Fruit fly (Drosophila melanogaster) whole organism, embryonic: ENCODE results near the gene Tehao.

Source experiments
- Ada2b ChIP-seq: fragments of 200-800 bp; sonication (Bioruptor generic); IDR thresholded peaks from 2 replicates; pipeline ENCODE4 v1.3.6; 2022; ENCODE audit warnings: missing biosample characterization, missing genetic modification characterization
- Adf1 ChIP-seq: fragments of 200-800 bp; sonication (Bioruptor generic); IDR thresholded peaks from 2 replicates; pipeline ENCODE4 v1.3.6; 2022; ENCODE audit warnings: missing biosample characterization, missing genetic modification characterization
- Antp ChIP-seq: fragments of 200-800 bp; sonication (Bioruptor generic); optimal IDR thresholded peaks from 3 replicates; lab custom pipeline; 2016; ENCODE audit warnings: missing biosample characterization, missing genetic modification characterization
- CG10366 ChIP-seq: fragments of 200-800 bp; sonication (Bioruptor generic); IDR thresholded peaks from 2 replicates; pipeline ENCODE4 v1.3.6; 2022; ENCODE audit warnings: missing biosample characterization, missing genetic modification characterization
- CG11723 ChIP-seq: fragments of 200-800 bp; sonication (Bioruptor generic); optimal IDR thresholded peaks from 2 replicates; lab custom pipeline; 2017; ENCODE audit warnings: missing biosample characterization, mild to moderate bottlenecking, missing genetic modification characterization
- CG12391 ChIP-seq: fragments of 200-800 bp; sonication (Bioruptor generic); optimal IDR thresholded peaks from 3 replicates; lab custom pipeline; 2018; ENCODE audit warnings: missing biosample characterization, mild to moderate bottlenecking, missing genetic modification characterization, moderate library complexity
- CG17361 ChIP-seq: fragments of 200-800 bp; sonication (Bioruptor generic); IDR thresholded peaks from 3 replicates; pipeline ENCODE4 v1.3.6; 2022; ENCODE audit warnings: missing biosample characterization, missing genetic modification characterization
- CG30403 ChIP-seq: fragments of 200-800 bp; sonication (Bioruptor generic); optimal IDR thresholded peaks from 3 replicates; lab custom pipeline; 2016; ENCODE audit warnings: missing biosample characterization, missing genetic modification characterization
- CG34224 ChIP-seq: fragments of 200-800 bp; sonication (Bioruptor generic); IDR thresholded peaks from 3 replicates; pipeline ENCODE4 v1.3.6; 2022; ENCODE audit warnings: missing biosample characterization, missing genetic modification characterization; ENCODE audit not compliant: partially characterized antibody
- CG3726 ChIP-seq: fragments of 200-800 bp; sonication (Bioruptor generic); IDR thresholded peaks from 3 replicates; pipeline ENCODE4, ENCODE4 v1.3.6; 2022; ENCODE audit warnings: missing biosample characterization, missing genetic modification characterization
- CG3995 ChIP-seq: fragments of 200-800 bp; sonication (Bioruptor generic); optimal IDR thresholded peaks from 3 replicates; lab custom pipeline; 2016; ENCODE audit warnings: missing biosample characterization, missing genetic modification characterization
- CG4360 ChIP-seq: fragments of 200-800 bp; sonication (Bioruptor generic); IDR thresholded peaks from 2 replicates; pipeline ENCODE4 v1.3.6; 2022; ENCODE audit warnings: missing biosample characterization, missing genetic modification characterization
- CG6813 ChIP-seq: fragments of 200-800 bp; sonication (Bioruptor generic); optimal IDR thresholded peaks from 2 replicates; lab custom pipeline; 2017; ENCODE audit warnings: missing biosample characterization, missing genetic modification characterization, mild to moderate bottlenecking, moderate library complexity, missing genetic modification reagents
- CG7271 ChIP-seq: fragments of 200-800 bp; sonication (Bioruptor generic); optimal IDR thresholded peaks from 2 replicates; lab custom pipeline; 2018; ENCODE audit warnings: missing biosample characterization, mild to moderate bottlenecking, missing genetic modification characterization, moderate library complexity
- CG7556 ChIP-seq: fragments of 200-800 bp; sonication (Bioruptor generic); optimal IDR thresholded peaks from 2 replicates; lab custom pipeline; 2017; ENCODE audit warnings: missing biosample characterization, mild to moderate bottlenecking, missing genetic modification characterization
- CG7745 ChIP-seq: fragments of 200-800 bp; sonication (Bioruptor generic); optimal IDR thresholded peaks from 2 replicates; lab custom pipeline; 2018; ENCODE audit warnings: missing biosample characterization, mild to moderate bottlenecking, missing genetic modification characterization, moderate library complexity
- CG9609 ChIP-seq: fragments of 200-800 bp; sonication (Bioruptor generic); optimal IDR thresholded peaks from 3 replicates; lab custom pipeline; 2016; ENCODE audit warnings: missing biosample characterization, missing genetic modification characterization
- CG9817 ChIP-seq: fragments of 200-800 bp; sonication (Bioruptor generic); optimal IDR thresholded peaks from 2 replicates; lab custom pipeline; 2018; ENCODE audit warnings: missing biosample characterization, mild to moderate bottlenecking, missing genetic modification characterization, moderate library complexity
- CrebB ChIP-seq: fragments of 200-800 bp; sonication (Bioruptor generic); optimal IDR thresholded peaks from 3 replicates; lab custom pipeline; 2018; ENCODE audit warnings: missing biosample characterization, mild to moderate bottlenecking, missing genetic modification characterization
- Dp ChIP-seq: fragments of 200-800 bp; sonication (Bioruptor generic); optimal IDR thresholded peaks from 2 replicates; lab custom pipeline; 2018; ENCODE audit warnings: missing biosample characterization, mild to moderate bottlenecking, missing genetic modification characterization, moderate library complexity
- E2f2 ChIP-seq: fragments of 200-800 bp; sonication (Bioruptor generic); IDR thresholded peaks from 2 replicates; pipeline ENCODE4 v1.3.6; 2022; ENCODE audit warnings: missing biosample characterization, missing genetic modification characterization
- MBD-R2 ChIP-seq: fragments of 200-800 bp; sonication (Bioruptor generic); IDR thresholded peaks from 2 replicates; pipeline ENCODE4 v1.3.6; 2022; ENCODE audit warnings: missing biosample characterization, missing genetic modification characterization
- Meics ChIP-seq: fragments of 200-800 bp; sonication (Bioruptor generic); optimal IDR thresholded peaks from 2 replicates; lab custom pipeline; 2017; ENCODE audit warnings: missing biosample characterization, mild to moderate bottlenecking, missing genetic modification characterization
- Ravus ChIP-seq: fragments of 200-800 bp; sonication (Bioruptor generic); IDR thresholded peaks from 2 replicates; pipeline ENCODE4 v1.3.6; 2022; ENCODE audit warnings: missing biosample characterization, missing genetic modification characterization
- Sin3A ChIP-seq: fragments of >200 bp; optimal IDR thresholded peaks from 2 replicates; lab custom pipeline; 2018
- Six4 ChIP-seq: fragments of 200-800 bp; sonication (Bioruptor generic); optimal IDR thresholded peaks from 2 replicates; lab custom pipeline; 2016; ENCODE audit warnings: missing biosample characterization, missing genetic modification characterization
- Sry-β ChIP-seq: fragments of 200-800 bp; sonication (Bioruptor generic); optimal IDR thresholded peaks from 2 replicates; lab custom pipeline; 2018; ENCODE audit warnings: missing biosample characterization, mild to moderate bottlenecking, missing genetic modification characterization, moderate library complexity
- TFAM ChIP-seq: fragments of 200-800 bp; sonication (Bioruptor generic); optimal IDR thresholded peaks from 2 replicates; lab custom pipeline; 2017; ENCODE audit warnings: missing biosample characterization, missing genetic modification characterization, inconsistent platforms
- Xrp1 ChIP-seq: fragments of 200-800 bp; sonication (Bioruptor generic); IDR thresholded peaks from 2 replicates; pipeline ENCODE4 v1.3.6; 2022; ENCODE audit warnings: missing biosample characterization, missing genetic modification characterization
- ash1 ChIP-seq: fragments of 200-800 bp; sonication (Bioruptor generic); optimal IDR thresholded peaks from 2 replicates; lab custom pipeline; 2018; ENCODE audit warnings: missing biosample characterization, mild to moderate bottlenecking, missing genetic modification characterization
- bbx ChIP-seq: fragments of 200-800 bp; sonication (Bioruptor generic); IDR thresholded peaks from 2 replicates; pipeline ENCODE4 v1.3.6; 2022; ENCODE audit warnings: missing biosample characterization, missing genetic modification characterization; ENCODE audit not compliant: partially characterized antibody
- bigmax ChIP-seq: fragments of 200-800 bp; sonication (Bioruptor generic); optimal IDR thresholded peaks from 2 replicates; lab custom pipeline; 2018; ENCODE audit warnings: missing biosample characterization, mild to moderate bottlenecking, missing genetic modification characterization
- cad ChIP-seq: fragments of >200 bp; optimal IDR thresholded peaks from 2 replicates; lab custom pipeline; 2017; ENCODE audit warnings: missing biosample characterization, missing genetic modification characterization
- cas ChIP-seq: fragments of 200-800 bp; sonication (Bioruptor generic); IDR thresholded peaks from 2 replicates; pipeline ENCODE4 v1.3.6; 2022; ENCODE audit warnings: missing biosample characterization, missing genetic modification characterization
- ci ChIP-seq: fragments of 200-800 bp; sonication (Bioruptor generic); IDR thresholded peaks from 3 replicates; pipeline ENCODE4 v1.3.6; 2022; ENCODE audit warnings: missing biosample characterization, missing genetic modification characterization
- crc ChIP-seq: fragments of 200-800 bp; sonication (Bioruptor generic); optimal IDR thresholded peaks from 2 replicates; lab custom pipeline; 2016; ENCODE audit warnings: missing biosample characterization, missing genetic modification characterization
- disco-r ChIP-seq: fragments of 200-800 bp; sonication (Bioruptor generic); optimal IDR thresholded peaks from 2 replicates; lab custom pipeline; 2016; ENCODE audit warnings: missing biosample characterization, missing genetic modification characterization
- ftz-f1 ChIP-seq: fragments of 200-800 bp; sonication (Bioruptor generic); optimal IDR thresholded peaks from 2 replicates; lab custom pipeline; 2016; ENCODE audit warnings: missing biosample characterization, missing genetic modification characterization
- gro ChIP-seq: fragments of 200-800 bp; sonication (Bioruptor generic); optimal IDR thresholded peaks from 2 replicates; lab custom pipeline; 2016; ENCODE audit warnings: missing biosample characterization, missing genetic modification characterization
- h ChIP-seq: fragments of >200 bp; optimal IDR thresholded peaks from 2 replicates; lab custom pipeline; 2017
- inv ChIP-seq: fragments of 200-800 bp; sonication (Bioruptor generic); IDR thresholded peaks from 2 replicates; pipeline ENCODE4 v1.3.6; 2022; ENCODE audit warnings: missing biosample characterization, missing genetic modification characterization; ENCODE audit not compliant: partially characterized antibody
- luna ChIP-seq: fragments of 200-800 bp; sonication (Bioruptor generic); optimal IDR thresholded peaks from 2 replicates; lab custom pipeline; 2016; ENCODE audit warnings: missing biosample characterization, missing genetic modification characterization
- pan ChIP-seq, 4 experiments: fragments of >200 bp in 3 of 4; fragments of 200-800 bp in 1 of 4; sonication (Bioruptor generic) in 1 of 4; optimal IDR thresholded peaks in 3 of 4; IDR thresholded peaks in 1 of 4; 2 replicates each; pipeline versions ENCODE4 v1.3.6 to Lab custom; 2017 to 2022; ENCODE audit warnings: missing biosample characterization in 2 of 4, missing genetic modification characterization in 2 of 4, mixed read lengths in 1 of 4
- salm ChIP-seq: fragments of 200-800 bp; sonication (Bioruptor generic); optimal IDR thresholded peaks from 2 replicates; lab custom pipeline; 2018; ENCODE audit warnings: missing biosample characterization, mild to moderate bottlenecking, missing genetic modification characterization
- sens-2 ChIP-seq: fragments of 200-800 bp; sonication (Bioruptor generic); IDR thresholded peaks from 2 replicates; pipeline ENCODE4 v1.3.6; 2022; ENCODE audit warnings: missing biosample characterization, missing genetic modification characterization
- sima ChIP-seq: fragments of 200-800 bp; sonication (Bioruptor generic); optimal IDR thresholded peaks from 2 replicates; lab custom pipeline; 2016; ENCODE audit warnings: missing biosample characterization, missing genetic modification characterization
- slp2 ChIP-seq: fragments of 200-800 bp; sonication (Bioruptor generic); optimal IDR thresholded peaks from 2 replicates; lab custom pipeline; 2016; ENCODE audit warnings: missing biosample characterization, missing genetic modification characterization
- sqz ChIP-seq: fragments of 200-800 bp; sonication (Bioruptor generic); optimal IDR thresholded peaks from 3 replicates; lab custom pipeline; 2018; ENCODE audit warnings: missing biosample characterization, mild to moderate bottlenecking, missing genetic modification characterization
- trh ChIP-seq: fragments of 200-800 bp; sonication (Bioruptor generic); optimal IDR thresholded peaks from 2 replicates; lab custom pipeline; 2016; ENCODE audit warnings: missing biosample characterization, missing genetic modification characterization
- twi ChIP-seq: fragments of 200-800 bp; optimal IDR thresholded peaks from 2 replicates; lab custom pipeline; 2019; ENCODE audit warnings: missing biosample characterization, mild to moderate bottlenecking, missing genetic modification characterization, moderate library complexity
- z ChIP-seq: fragments of 200-800 bp; sonication (Bioruptor generic); IDR thresholded peaks from 3 replicates; pipeline ENCODE4 v1.3.6; 2022; ENCODE audit warnings: missing biosample characterization, missing genetic modification characterization

Gene Tehao

DNA sequence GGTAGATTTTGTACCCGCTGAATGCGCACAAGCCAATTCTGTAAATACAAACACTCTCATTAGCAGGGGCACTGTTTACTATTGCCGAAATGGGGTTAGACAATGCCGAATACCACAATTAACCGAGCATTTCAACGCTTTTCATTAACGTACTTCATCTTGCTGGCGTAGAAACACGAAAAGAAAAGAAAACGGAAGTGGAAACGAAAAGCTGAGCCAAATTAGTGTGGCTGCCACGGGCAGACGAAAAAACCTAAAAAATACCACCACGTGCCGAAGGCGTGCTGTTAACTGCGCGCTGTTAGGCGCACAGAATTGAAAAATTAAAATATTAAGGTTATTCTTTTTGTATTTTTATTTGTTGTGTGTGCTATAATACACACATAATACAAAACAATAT lies 40.5 kb upstream of the Tehao start, which contains the start of gene RpL24 (continued):
- TF ChIP-seq crc (GFP tag; lab: Kevin White, UChicago) (peak; percentile 68), ftz-f1 (GFP tag; lab: Kevin White, UChicago) (peak; percentile 27), CG10366 (GFP tag; lab: Robert Waterston, UW) (peak; percentile 78), CG17361 (GFP tag; lab: Robert Waterston, UW) (peak; percentile 83), CG6813 (GFP tag; lab: Kevin White, UChicago) (peak; percentile 97), Sry-β (GFP tag; lab: Kevin White, UChicago) (peak; percentile 67), ash1 (GFP tag; lab: Kevin White, UChicago) (peak; percentile 94), inv (GFP tag; lab: Robert Waterston, UW) (no peak), sima (peak; percentile 90), ci (GFP tag; lab: Robert Waterston, UW) (peak; percentile 99), sens-2 (GFP tag; lab: Robert Waterston, UW) (peak; percentile 91), z (GFP tag; lab: Robert Waterston, UW) (peak; percentile 71), cas (GFP tag; lab: Robert Waterston, UW) (peak; percentile 65), gro (GFP tag; lab: Kevin White, UChicago) (peak; percentile 94), Six4 (peak; percentile 87), CG12391 (tag; lab: Kevin White, UChicago) (peak; percentile 90), h (lab: Kevin White, UChicago) (no peak), TFAM (peak; percentile 86), CG4360 (GFP tag; lab: Robert Waterston, UW) (peak; percentile 46), CG7745 (tag; lab: Kevin White, UChicago) (peak; percentile 40), disco-r (GFP tag; lab: Kevin White, UChicago) (peak; percentile 89), twi (tag; lab: Kevin White, UChicago) (peak; percentile 73), Ravus (GFP tag; lab: Robert Waterston, UW) (peak; percentile 40; the same call in 1 of the 2 replicates), CG7556 (GFP tag; lab: Kevin White, UChicago) (peak; percentile 71), Xrp1 (GFP tag; lab: Robert Waterston, UW) (peak; percentile 22), Adf1 (peak; percentile 63), CG3726 (GFP tag; lab: Robert Waterston, UW) (peak; percentile 75; the same call in 2 of the 3 replicates), luna (GFP tag; lab: Kevin White, UChicago) (peak; percentile 92), CG7271 (tag; lab: Kevin White, UChicago) (peak; percentile 98), Dp (peak; percentile 54), cad (GFP tag; lab: Kevin White, UChicago) (no peak), Meics (GFP tag; lab: Kevin White, UChicago) (peak; percentile 97), salm (tag; lab: Kevin White, UChicago) (peak; percentile 84), CrebB (tag; lab: Kevin White, UChicago) (peak; percentile 93), slp2 (GFP tag; lab: Kevin White, UChicago) (peak; percentile 80), Antp (GFP tag; lab: Kevin White, UChicago) (peak; percentile 70), CG9609 (GFP tag; lab: Kevin White, UChicago) (peak; percentile 85), trh (GFP tag; lab: Kevin White, UChicago) (peak; percentile 69), bigmax (GFP tag; lab: Kevin White, UChicago) (peak; percentile 77), CG11723 (GFP tag; lab: Kevin White, UChicago) (peak; percentile 92), CG34224 (GFP tag; lab: Robert Waterston, UW) (no peak), bbx (GFP tag; lab: Robert Waterston, UW) (peak; percentile 29; the same call in 1 of the 2 replicates), sqz (peak; percentile 92), Ada2b (GFP tag; lab: Robert Waterston, UW) (peak; percentile 76; the same call in 1 of the 2 replicates), pan (optimal IDR thresholded peaks at IDR 0.05; lab: Kevin White, UChicago) (no peak), pan (GFP tag; optimal IDR thresholded peaks at IDR 0.05 in 1 of 2, IDR thresholded peaks at IDR 0.05 in 1 of 2) (peak in 1 of 2 experiments; percentile 88), CG3995 (GFP tag; lab: Kevin White, UChicago) (peak; percentile 79), CG9817 (tag; lab: Kevin White, UChicago) (peak; percentile 84), CG30403 (GFP tag; lab: Kevin White, UChicago) (peak; percentile 81), MBD-R2 (peak; percentile 71), Sin3A (peak; percentile 1), E2f2 (GFP tag; lab: Robert Waterston, UW) (peak; percentile 82)
